Fruit fly (Drosophila melanogaster) whole organism, pupa: ENCODE results near the gene Phae1.

ENCODE experiments used
- CG10348 ChIP-seq: fragments of 200-800 bp; sonication (Bioruptor generic); IDR thresholded peaks from 2 replicates; pipeline ENCODE4 v1.3.6; 2022; ENCODE audit warnings: missing biosample characterization, missing genetic modification characterization
- CG14655 ChIP-seq: fragments of 200-800 bp; sonication (Bioruptor generic); optimal IDR thresholded peaks from 3 replicates; lab custom pipeline; 2017; ENCODE audit warnings: mild to moderate bottlenecking, missing biosample characterization, missing genetic modification reagents, missing genetic modification characterization
- CG34367 ChIP-seq: fragments of 200-800 bp; sonication (Bioruptor generic); optimal IDR thresholded peaks from 2 replicates; lab custom pipeline; 2018; ENCODE audit warnings: missing biosample characterization, mild to moderate bottlenecking, missing genetic modification characterization
- CG4496 ChIP-seq: fragments of 200-800 bp; sonication (Bioruptor generic); IDR thresholded peaks from 3 replicates; pipeline ENCODE4 v1.3.6; 2022; ENCODE audit warnings: missing biosample characterization, missing genetic modification characterization
- CG8159 ChIP-seq: fragments of 200-800 bp; sonication (Bioruptor generic); optimal IDR thresholded peaks from 3 replicates; lab custom pipeline; 2018; ENCODE audit warnings: missing biosample characterization, mild to moderate bottlenecking, missing genetic modification characterization, moderate library complexity
- CG8301 ChIP-seq: fragments of 200-800 bp; sonication (Bioruptor generic); optimal IDR thresholded peaks from 2 replicates; lab custom pipeline; 2018; ENCODE audit warnings: missing biosample characterization, mild to moderate bottlenecking, missing genetic modification characterization
- D1 ChIP-seq: fragments of 200-800 bp; sonication (Bioruptor generic); optimal IDR thresholded peaks from 2 replicates; lab custom pipeline; 2018; ENCODE audit warnings: missing biosample characterization, mild to moderate bottlenecking, missing genetic modification characterization, moderate library complexity
- EcR ChIP-seq: fragments of 200-800 bp; sonication (Bioruptor generic); optimal IDR thresholded peaks from 3 replicates; lab custom pipeline; 2019; ENCODE audit warnings: missing biosample characterization, missing genetic modification characterization, mild to moderate bottlenecking, moderate library complexity, missing genetic modification reagents
- Pif1B ChIP-seq: fragments of 200-800 bp; sonication (Bioruptor generic); optimal IDR thresholded peaks from 3 replicates; lab custom pipeline; 2016; ENCODE audit warnings: missing biosample characterization, missing genetic modification characterization

dm6 chr2L:12114159-12114558 is 4.9 kb downstream of the Phae1 start, which contains the start of gene CG17211:
- TF ChIP-seq CG4496 (GFP tag; lab: Robert Waterston, UW): no peak
- TF ChIP-seq CG10348 (GFP tag; lab: Robert Waterston, UW): no peak
- TF ChIP-seq D1 (tag; lab: Kevin White, UChicago): no peak
- no peak for TF ChIP-seq CG14655
- no peak for TF ChIP-seq EcR
- no peak for TF ChIP-seq CG8159 (tag; lab: Kevin White, UChicago)
- TF ChIP-seq Pif1B (GFP tag; lab: Kevin White, UChicago): no peak
- TF ChIP-seq CG8301 (tag; lab: Kevin White, UChicago): no peak
- TF ChIP-seq CG34367 (tag; lab: Kevin White, UChicago): no peak
